Worm (Caenorhabditis elegans) whole organism, L4 larva: ENCODE results near the gene rcan-1.

ENCODE experiments used
- D1046.2 ChIP-seq: fragments of 200-800 bp; sonication (Bioruptor generic); IDR thresholded peaks from 2 replicates; pipeline ENCODE4 v1.3.6; 2022; ENCODE audit warnings: missing genetic modification characterization, missing compliant biosample characterization
- F10B5.3 ChIP-seq: sonication (generic microtip); optimal IDR thresholded peaks from 2 replicates; lab custom pipeline; 2016; ENCODE audit warnings: mild to moderate bottlenecking, missing genetic modification characterization, missing compliant biosample characterization
- F37D6.2 ChIP-seq: sonication (generic microtip); optimal IDR thresholded peaks from 2 replicates; lab custom pipeline; 2016; ENCODE audit warnings: mild to moderate bottlenecking, missing genetic modification characterization, missing compliant biosample characterization
- R02D3.7 ChIP-seq: fragments of 150-350 bp; sonication (generic microtip); optimal IDR thresholded peaks from 3 replicates; lab custom pipeline; 2014; ENCODE audit warnings: missing biosample characterization, missing genetic modification characterization
- Y105C5A.15 ChIP-seq: fragments of 200-800 bp; sonication (Bioruptor generic); IDR thresholded peaks from 2 replicates; pipeline ENCODE4 v1.3.6; 2022; ENCODE audit warnings: missing genetic modification characterization, missing compliant biosample characterization
- Y48G9A.11 ChIP-seq: fragments of 200-800 bp; sonication (Bioruptor generic); IDR thresholded peaks from 2 replicates; pipeline ENCODE4 v1.3.6; 2022; ENCODE audit warnings: missing genetic modification reagents, missing genetic modification characterization, missing compliant biosample characterization
- Y5F2A.4 ChIP-seq: fragments of 200-800 bp; sonication (Bioruptor generic); optimal IDR thresholded peaks from 2 replicates; lab custom pipeline; 2018; ENCODE audit warnings: mild to moderate bottlenecking, missing genetic modification characterization, missing compliant biosample characterization
- Y75B8A.6 ChIP-seq: fragments of 200-800 bp; sonication (Bioruptor generic); IDR thresholded peaks from 2 replicates; pipeline ENCODE4 v1.3.6; 2022; ENCODE audit warnings: missing genetic modification reagents, missing genetic modification characterization, missing compliant biosample characterization
- ZK546.5 ChIP-seq, 2 experiments: sonication (generic microtip); optimal IDR thresholded peaks; 2 replicates each; lab custom pipeline; 2017; ENCODE audit warnings: missing biosample characterization in 2 of 2, missing genetic modification characterization in 2 of 2
- aha-1 ChIP-seq: fragments of 150-350 bp; peaks from one replicate; lab custom pipeline; 2014; ENCODE audit warnings: missing biosample characterization, missing genetic modification characterization
- arid-1 ChIP-seq: fragments of 200-800 bp; sonication (Bioruptor generic); conservative IDR thresholded peaks from 2 replicates; pipeline ENCODE4 v1.3.6; 2022; ENCODE audit warnings: missing genetic modification reagents, missing genetic modification characterization, missing compliant biosample characterization
- attf-4 ChIP-seq: sonication (generic microtip); optimal IDR thresholded peaks from 3 replicates; lab custom pipeline; 2017; ENCODE audit warnings: missing biosample characterization, missing genetic modification characterization
- ceh-62 ChIP-seq: sonication (generic microtip); optimal IDR thresholded peaks from 2 replicates; lab custom pipeline; 2017; ENCODE audit warnings: missing biosample characterization, missing genetic modification characterization
- ces-1 ChIP-seq: fragments of 150-350 bp; sonication (generic microtip); optimal IDR thresholded peaks from 4 replicates; lab custom pipeline; 2014; ENCODE audit warnings: missing biosample characterization, missing genetic modification reagents, missing genetic modification characterization
- cey-2 ChIP-seq: sonication (generic microtip); optimal IDR thresholded peaks from 3 replicates; lab custom pipeline; 2017; ENCODE audit warnings: missing genetic modification characterization, mild to moderate bottlenecking, missing compliant biosample characterization, antibody characterized with exemption, borderline replicate concordance; ENCODE audit not compliant: insufficient read depth
- daf-12 ChIP-seq: fragments of 150-350 bp; optimal IDR thresholded peaks from 2 replicates; lab custom pipeline; 2014; ENCODE audit warnings: missing biosample characterization, missing genetic modification reagents, missing genetic modification characterization
- daf-16 ChIP-seq, 3 experiments: sonication (generic microtip); optimal IDR thresholded peaks; 2 replicates each; lab custom pipeline; 2016 to 2017; ENCODE audit warnings: missing genetic modification characterization in 3 of 3, missing genetic modification reagents in 3 of 3, mild to moderate bottlenecking in 2 of 3, missing compliant biosample characterization in 2 of 3, missing biosample characterization in 1 of 3, moderate library complexity in 1 of 3
- dmd-6 ChIP-seq: fragments of 200-800 bp; sonication (Bioruptor generic); IDR thresholded peaks from 2 replicates; pipeline ENCODE4 v1.3.6; 2022; ENCODE audit warnings: missing genetic modification reagents, missing genetic modification characterization, missing compliant biosample characterization
- duxl-1 ChIP-seq: sonication (generic microtip); optimal IDR thresholded peaks from 2 replicates; lab custom pipeline; 2016; ENCODE audit warnings: mild to moderate bottlenecking, missing genetic modification characterization, moderate library complexity, missing compliant biosample characterization; ENCODE audit not compliant: poor library complexity
- dve-1 ChIP-seq: sonication (generic microtip); optimal IDR thresholded peaks from 2 replicates; lab custom pipeline; 2017; ENCODE audit warnings: antibody characterized with exemption, mild to moderate bottlenecking, missing genetic modification characterization, missing compliant biosample characterization; ENCODE audit not compliant: insufficient read depth
- egl-43 ChIP-seq: fragments of 200-800 bp; sonication (Bioruptor generic); IDR thresholded peaks from 2 replicates; pipeline ENCODE4 v1.3.6; 2022; ENCODE audit warnings: missing genetic modification reagents, missing genetic modification characterization, missing compliant biosample characterization
- fkh-10 ChIP-seq: fragments of 150-350 bp; optimal IDR thresholded peaks from 2 replicates; lab custom pipeline; 2014; ENCODE audit warnings: missing biosample characterization, missing genetic modification reagents, missing genetic modification characterization
- hif-1 ChIP-seq, 2 experiments: sonication (generic microtip); optimal IDR thresholded peaks; 2 replicates each; lab custom pipeline; 2016 to 2017; ENCODE audit warnings: missing compliant biosample characterization in 2 of 2, missing genetic modification characterization in 2 of 2, missing genetic modification reagents in 2 of 2, missing genotype in 2 of 2, mild to moderate bottlenecking in 1 of 2
- hmg-1.1 ChIP-seq: fragments of 200-800 bp; sonication (Bioruptor generic); IDR thresholded peaks from 2 replicates; pipeline ENCODE4 v1.3.6; 2022; ENCODE audit warnings: missing genetic modification reagents, missing genetic modification characterization, missing compliant biosample characterization
- lin-1 ChIP-seq: fragments of 200-800 bp; sonication (Bioruptor generic); IDR thresholded peaks from 2 replicates; pipeline ENCODE4 v1.3.6; 2022; ENCODE audit warnings: missing genetic modification reagents, missing genetic modification characterization, missing compliant biosample characterization
- lin-38 ChIP-seq: fragments of 200-800 bp; sonication (Bioruptor generic); IDR thresholded peaks from 2 replicates; pipeline ENCODE4 v1.3.6; 2022; ENCODE audit warnings: missing genetic modification reagents, missing genetic modification characterization, missing compliant biosample characterization
- madf-5 ChIP-seq, 2 experiments: fragments of 200-800 bp; sonication (Bioruptor generic); IDR thresholded peaks; 2 replicates each; pipeline ENCODE4 v1.3.6; 2022; ENCODE audit warnings: missing compliant biosample characterization in 2 of 2, missing genetic modification characterization in 2 of 2
- mdl-1 ChIP-seq, 2 experiments: fragments of 150-350 bp in 1 of 2; sonication (generic microtip) in 1 of 2; optimal IDR thresholded peaks; 2 replicates each; lab custom pipeline; 2014 to 2017; ENCODE audit warnings: missing biosample characterization in 2 of 2, missing genetic modification characterization in 2 of 2
- mdt-29 ChIP-seq: fragments of 200-800 bp; sonication (Bioruptor generic); IDR thresholded peaks from 2 replicates; pipeline ENCODE4 v1.3.6; 2022; ENCODE audit warnings: missing genetic modification reagents, missing genetic modification characterization, missing compliant biosample characterization
- mep-1 ChIP-seq: fragments of 150-350 bp; sonication (generic microtip); optimal IDR thresholded peaks from 3 replicates; lab custom pipeline; 2014; ENCODE audit warnings: missing biosample characterization, missing genetic modification characterization
- nhr-11 ChIP-seq: fragments of 150-350 bp; optimal IDR thresholded peaks from 2 replicates; lab custom pipeline; 2014; ENCODE audit warnings: missing biosample characterization, missing genetic modification characterization
- nhr-111 ChIP-seq: fragments of 200-800 bp; sonication (Bioruptor generic); optimal IDR thresholded peaks from 2 replicates; lab custom pipeline; 2018; ENCODE audit warnings: mild to moderate bottlenecking, missing genetic modification characterization, missing compliant biosample characterization
- nhr-25 ChIP-seq: sonication (generic microtip); optimal IDR thresholded peaks from 2 replicates; lab custom pipeline; 2017; ENCODE audit warnings: missing genetic modification characterization, mild to moderate bottlenecking, missing compliant biosample characterization, antibody characterized with exemption, moderate library complexity, borderline replicate concordance; ENCODE audit not compliant: insufficient read depth
- nhr-28 ChIP-seq: fragments of 150-350 bp; optimal IDR thresholded peaks from 2 replicates; lab custom pipeline; 2014; ENCODE audit warnings: missing biosample characterization, missing genetic modification characterization
- nhr-42 ChIP-seq: fragments of 200-800 bp; sonication (Bioruptor generic); IDR thresholded peaks from 2 replicates; pipeline ENCODE4 v1.3.6; 2022; ENCODE audit warnings: missing genetic modification characterization, missing compliant biosample characterization
- nhr-76 ChIP-seq: fragments of 150-350 bp; optimal IDR thresholded peaks from 2 replicates; lab custom pipeline; 2014; ENCODE audit warnings: missing biosample characterization, missing genetic modification characterization
- pha-4 ChIP-seq, 2 experiments: fragments of 150-350 bp in 1 of 2; fragments of 200-800 bp in 1 of 2; sonication (Bioruptor generic) in 1 of 2; IDR thresholded peaks in 1 of 2; optimal IDR thresholded peaks in 1 of 2; 2 replicates each; pipeline versions ENCODE4 v1.3.6 to Lab custom; 2014 to 2022; ENCODE audit warnings: missing genetic modification characterization in 2 of 2, missing genetic modification reagents in 2 of 2, missing biosample characterization in 1 of 2, missing compliant biosample characterization in 1 of 2
- php-3 ChIP-seq: fragments of 200-800 bp; sonication (Bioruptor generic); IDR thresholded peaks from 2 replicates; pipeline ENCODE4 v1.3.6; 2022; ENCODE audit warnings: missing genetic modification reagents, missing genetic modification characterization, missing compliant biosample characterization
- pqm-1 ChIP-seq: sonication (generic microtip); optimal IDR thresholded peaks from 2 replicates; lab custom pipeline; 2017; ENCODE audit warnings: missing biosample characterization, missing genetic modification characterization
- skn-1 ChIP-seq: fragments of 150-350 bp; optimal IDR thresholded peaks from 2 replicates; lab custom pipeline; 2014; ENCODE audit warnings: missing biosample characterization, missing genetic modification characterization
- snpc-1.2 ChIP-seq: fragments of 200-800 bp; sonication (Bioruptor generic); IDR thresholded peaks from 2 replicates; pipeline ENCODE4 v1.3.6; 2022; ENCODE audit warnings: missing genetic modification reagents, missing genetic modification characterization, missing compliant biosample characterization
- snpc-4 ChIP-seq: fragments of 150-350 bp; optimal IDR thresholded peaks from 2 replicates; lab custom pipeline; 2014; ENCODE audit warnings: missing biosample characterization, missing genetic modification characterization
- spr-1 ChIP-seq: sonication (generic microtip); optimal IDR thresholded peaks from 2 replicates; lab custom pipeline; 2016; ENCODE audit warnings: mild to moderate bottlenecking, missing genetic modification characterization, missing compliant biosample characterization
- vab-7 ChIP-seq: fragments of 200-800 bp; sonication (Bioruptor generic); IDR thresholded peaks from 2 replicates; pipeline ENCODE4 v1.3.6; 2022; ENCODE audit warnings: missing genetic modification reagents, missing genetic modification characterization, missing compliant biosample characterization
- zag-1 ChIP-seq: fragments of 150-350 bp; optimal IDR thresholded peaks from 2 replicates; lab custom pipeline; 2014; ENCODE audit warnings: missing biosample characterization, missing genetic modification characterization

rcan-1 gene

ce11 chrIII:5707546-5707945 is 23.6 kb upstream of the rcan-1 start:
- TF ChIP-seq nhr-28 (tag; lab: Kevin White, UChicago) = no peak
- TF ChIP-seq pqm-1 (tag; lab: Kevin White, UChicago) = no peak
- no peak for TF ChIP-seq Y75B8A.6 (GFP tag; lab: Robert Waterston, UW)
- TF ChIP-seq lin-1 (GFP tag; lab: Robert Waterston, UW) = no peak
- TF ChIP-seq dve-1 (tag; lab: Kevin White, UChicago) = no peak
- no peak for TF ChIP-seq madf-5 (GFP tag; IDR thresholded peaks at IDR 0.05; lab: Robert Waterston, UW)
- no peak for TF ChIP-seq nhr-11 (tag; lab: Kevin White, UChicago)
- TF ChIP-seq spr-1 (tag; lab: Kevin White, UChicago) = no peak
- no peak for TF ChIP-seq dmd-6 (GFP tag; lab: Robert Waterston, UW)
- TF ChIP-seq nhr-25 (tag; lab: Kevin White, UChicago) = no peak
- TF ChIP-seq daf-12 = no peak
- TF ChIP-seq F37D6.2 = no peak
- TF ChIP-seq R02D3.7 (tag; lab: Kevin White, UChicago) = no peak
- TF ChIP-seq Y5F2A.4 = no peak
- TF ChIP-seq php-3 (GFP tag; lab: Robert Waterston, UW) = no peak
- no peak for TF ChIP-seq snpc-1.2 (GFP tag; lab: Robert Waterston, UW)
- no peak for TF ChIP-seq F10B5.3 (tag; lab: Kevin White, UChicago)
- no peak for TF ChIP-seq nhr-76 (tag; lab: Kevin White, UChicago)
- no peak for TF ChIP-seq duxl-1 (tag; lab: Kevin White, UChicago)
- TF ChIP-seq hmg-1.1 (GFP tag; lab: Robert Waterston, UW) = no peak

DNA sequence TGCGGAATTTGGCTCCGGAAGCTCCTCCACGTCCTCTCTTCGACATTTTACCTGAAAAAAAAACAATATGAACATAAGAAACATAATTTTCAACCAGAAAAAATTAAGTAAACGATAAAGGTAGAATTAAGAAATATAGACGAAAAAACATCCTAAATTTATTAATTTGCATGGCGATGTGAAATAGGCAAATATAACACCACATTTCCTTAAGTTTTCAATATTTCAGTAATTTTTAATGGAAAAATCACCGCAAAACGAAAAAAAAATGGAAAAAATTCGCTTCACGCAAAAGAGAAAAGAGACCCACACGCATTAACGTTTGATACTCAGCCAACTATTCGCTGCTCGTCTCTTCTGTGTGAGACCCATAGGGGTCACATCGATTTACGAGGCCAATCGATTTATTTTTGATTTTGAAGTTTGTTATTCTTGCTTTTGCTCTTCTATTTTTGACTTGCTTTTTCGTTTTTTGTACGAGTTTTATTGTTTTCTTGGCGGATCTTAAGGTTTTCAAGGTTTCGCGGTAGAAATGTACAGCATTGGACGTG is 22.3 kb upstream of the rcan-1 start, which contains the start of gene rpl-23:
Gene rpl-23 (minus strand): TSS at position 51 of the 551 bp plus-strand sequence.
- TF ChIP-seq ZK546.5 (tag; optimal IDR thresholded peaks at IDR 0.05; lab: Kevin White, UChicago) = peak in 1 of 2 experiments; percentile 58
- TF ChIP-seq Y105C5A.15 (GFP tag; lab: Robert Waterston, UW) = no peak
- no peak for TF ChIP-seq cey-2 (tag; lab: Kevin White, UChicago)
- peak; percentile 64; the same call in 1 of the 2 replicates for TF ChIP-seq pha-4 (GFP tag; IDR thresholded peaks at IDR 0.05; lab: Robert Waterston, UW)
- TF ChIP-seq pha-4 (tag; optimal IDR thresholded peaks at IDR 0.05; lab: Kevin White, UChicago) = peak; percentile 98
- peak; percentile 83 for TF ChIP-seq nhr-28 (tag; lab: Kevin White, UChicago)
- TF ChIP-seq aha-1 = peak; percentile 97
- peak; percentile 85 for TF ChIP-seq lin-38 (GFP tag; lab: Robert Waterston, UW)
- TF ChIP-seq nhr-42 (GFP tag; lab: Robert Waterston, UW) = no peak
- TF ChIP-seq Y5F2A.4 = no peak
- TF ChIP-seq egl-43 (GFP tag; lab: Robert Waterston, UW) = no peak
- TF ChIP-seq daf-12 = no peak
- no peak for TF ChIP-seq ceh-62
- TF ChIP-seq snpc-4 (tag; lab: Kevin White, UChicago) = no peak
- TF ChIP-seq mdl-1 (tag; optimal IDR thresholded peaks at IDR 0.05; lab: Kevin White, UChicago) = peak in 1 of 2 experiments; percentile 71
- no peak for TF ChIP-seq php-3 (GFP tag; lab: Robert Waterston, UW)
- TF ChIP-seq zag-1 (tag; lab: Kevin White, UChicago) = no peak
- peak; percentile 96 for TF ChIP-seq R02D3.7 (tag; lab: Kevin White, UChicago)
- TF ChIP-seq hif-1 (tag; optimal IDR thresholded peaks at IDR 0.05; lab: Kevin White, UChicago) = peak in 1 of 2 experiments; percentile 77
- peak in 1 of 2 experiments; percentile 38 for TF ChIP-seq daf-16 (GFP tag; optimal IDR thresholded peaks at IDR 0.05; lab: Kevin White, UChicago)
- TF ChIP-seq daf-16 (tag; optimal IDR thresholded peaks at IDR 0.05; lab: Kevin White, UChicago) = peak; percentile 72
- TF ChIP-seq ces-1 (GFP tag; lab: Kevin White, UChicago) = peak; percentile 63
- peak; percentile 96 for TF ChIP-seq mep-1
- no peak for TF ChIP-seq attf-4 (tag; lab: Kevin White, UChicago)
- no peak for TF ChIP-seq skn-1 (tag; lab: Kevin White, UChicago)
- peak; percentile 54 for TF ChIP-seq fkh-10 (GFP tag; lab: Kevin White, UChicago)
- TF ChIP-seq mdt-29 (GFP tag; lab: Robert Waterston, UW) = no peak
- TF ChIP-seq Y75B8A.6 (GFP tag; lab: Robert Waterston, UW) = no peak
- no peak for TF ChIP-seq nhr-111 (GFP tag; lab: Kevin White, UChicago)
- peak; percentile 74; the same call in 1 of the 2 replicates for TF ChIP-seq arid-1 (GFP tag; lab: Robert Waterston, UW)
- peak; percentile 77 for TF ChIP-seq hmg-1.1 (GFP tag; lab: Robert Waterston, UW)
- peak; percentile 94 for TF ChIP-seq dve-1 (tag; lab: Kevin White, UChicago)
- peak; percentile 7 for TF ChIP-seq pqm-1 (tag; lab: Kevin White, UChicago)
- TF ChIP-seq D1046.2 = no peak
- TF ChIP-seq vab-7 (GFP tag; lab: Robert Waterston, UW) = peak; percentile 61
- peak; percentile 15 for TF ChIP-seq spr-1 (tag; lab: Kevin White, UChicago)
- peak; percentile 35; the same call in 1 of the 2 replicates for TF ChIP-seq Y48G9A.11 (GFP tag; lab: Robert Waterston, UW)
- TF ChIP-seq nhr-11 (tag; lab: Kevin White, UChicago) = peak; percentile 96
